Worm (Caenorhabditis elegans): Measurements from ENCODE around the gene tsp-18.
A peak's percentile ranks its signal among the peaks of the same experiment; 100 is the strongest.

Gene tsp-18

DNA sequence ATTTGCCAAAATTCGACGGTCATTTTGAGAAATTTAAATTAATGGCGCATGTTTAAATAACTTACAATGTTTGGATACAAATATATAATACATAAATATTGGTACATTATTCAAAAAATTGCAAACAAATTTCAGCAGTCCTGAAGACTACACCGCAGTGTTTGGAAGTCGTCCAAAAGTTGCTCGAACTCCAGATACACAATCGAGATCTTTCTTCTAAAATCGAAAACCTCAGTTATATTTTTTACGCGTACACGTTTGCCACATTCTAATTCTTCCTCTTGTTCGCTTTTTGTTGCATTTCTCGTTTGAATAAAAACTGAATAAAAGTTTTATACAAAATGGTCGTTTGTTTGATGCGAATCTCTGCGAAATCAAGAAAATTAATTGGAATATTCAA lies at the start of gene tsp-18:
Gene tsp-18 (plus strand): TSS at position 301 of the 400 bp plus-strand sequence.
- TF ChIP-seq flt-1 (GFP tag; IDR thresholded peaks at IDR 0.05) (no peak), ztf-23 (GFP tag; IDR thresholded peaks at IDR 0.05) (no peak), cog-1 (tag; optimal IDR thresholded peaks at IDR 0.05) (no peak), T22C8.4 (GFP tag; IDR thresholded peaks at IDR 0.05) (no peak), ztf-29 (GFP tag; IDR thresholded peaks at IDR 0.05) (no peak), klf-2 (GFP tag; conservative IDR thresholded peaks at IDR 0.05) (no peak), ref-1 (GFP tag; conservative IDR thresholded peaks at IDR 0.05) (no peak), med-1 (GFP tag; optimal IDR thresholded peaks at IDR 0.05; ENCODE audit: insufficient read depth) (no peak), tab-1 (GFP tag; IDR thresholded peaks at IDR 0.05) (no peak)

DNA sequence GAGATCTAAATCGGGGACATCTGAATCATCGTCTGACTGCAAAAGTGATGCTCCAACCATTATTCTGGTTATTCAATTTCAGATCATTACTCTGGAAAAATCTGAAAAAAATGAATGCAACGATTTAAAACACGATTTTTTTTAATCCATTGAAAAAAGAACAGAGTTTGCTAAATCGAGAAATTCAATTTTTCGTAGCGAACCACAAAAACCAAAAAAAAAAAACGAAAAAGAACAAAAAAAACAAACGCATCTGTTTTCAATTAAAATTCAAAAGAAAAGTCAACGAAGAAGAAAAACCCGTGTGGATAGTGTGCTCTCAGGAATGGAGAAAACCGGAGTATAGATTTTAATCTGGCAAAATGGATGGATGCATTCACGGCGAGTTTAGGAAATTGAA lies 46.0 kb upstream of the tsp-18 start, which contains the start of gene F55C12.4:
Gene F55C12.4 (minus strand): TSS at position 101 of the 400 bp plus-strand sequence.
- TF ChIP-seq med-1 (GFP tag; optimal IDR thresholded peaks at IDR 0.05; ENCODE audit: insufficient read depth) (no peak), ztf-29 (GFP tag; IDR thresholded peaks at IDR 0.05) (no peak), T22C8.4 (GFP tag; IDR thresholded peaks at IDR 0.05) (no peak), ref-1 (GFP tag; conservative IDR thresholded peaks at IDR 0.05) (no peak), ztf-23 (GFP tag; IDR thresholded peaks at IDR 0.05) (no peak)

DNA sequence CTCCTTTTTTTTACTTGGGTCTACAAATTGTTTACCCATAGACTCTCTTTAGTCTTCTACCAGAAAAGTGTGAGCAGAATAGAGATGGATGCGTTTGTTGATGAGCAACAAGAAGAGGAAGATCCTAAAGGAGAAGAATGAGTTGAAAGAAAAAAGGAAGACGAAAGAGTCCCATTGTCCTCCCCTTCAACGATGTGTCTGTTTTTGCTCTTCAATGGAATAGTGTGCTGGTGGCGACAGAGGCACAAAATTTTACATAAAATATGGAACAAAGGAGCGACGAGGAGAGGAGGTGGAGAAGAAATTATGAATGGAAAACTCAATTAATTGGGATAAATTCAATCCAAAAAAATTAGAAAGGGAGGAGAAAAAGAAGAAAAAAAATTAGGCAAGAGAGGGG lies 43.7 kb upstream of the tsp-18 start:
- no peak for TF ChIP-seq T22C8.4 (GFP tag; IDR thresholded peaks at IDR 0.05)
- TF ChIP-seq klf-2 (GFP tag; conservative IDR thresholded peaks at IDR 0.05): no peak
- no peak for TF ChIP-seq ztf-23 (GFP tag; IDR thresholded peaks at IDR 0.05)
- no peak for TF ChIP-seq med-1 (GFP tag; optimal IDR thresholded peaks at IDR 0.05; ENCODE audit: insufficient read depth)
- no peak for TF ChIP-seq flt-1 (GFP tag; IDR thresholded peaks at IDR 0.05)
- TF ChIP-seq tab-1 (GFP tag; IDR thresholded peaks at IDR 0.05): no peak
- no peak for TF ChIP-seq ref-1 (GFP tag; conservative IDR thresholded peaks at IDR 0.05)
- no peak for TF ChIP-seq ztf-29 (GFP tag; IDR thresholded peaks at IDR 0.05)
- no peak for TF ChIP-seq cog-1 (tag; optimal IDR thresholded peaks at IDR 0.05)

DNA sequence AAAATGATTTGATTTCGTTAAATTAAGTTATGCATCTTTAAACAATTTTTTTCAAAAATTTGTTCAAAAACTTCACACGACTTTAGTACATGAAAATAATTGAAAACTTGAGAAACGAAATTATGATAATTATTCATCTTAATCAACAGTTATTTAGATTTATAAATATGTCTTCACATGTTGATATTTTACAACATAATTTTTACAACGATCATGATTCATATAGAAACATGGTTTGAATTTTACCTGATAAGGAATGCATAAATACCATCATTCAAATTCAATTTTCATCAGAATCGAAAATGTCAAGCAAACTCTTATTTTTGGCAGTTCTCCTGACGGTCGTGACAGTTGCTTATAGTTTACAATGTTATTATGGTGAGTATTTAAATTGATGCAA lies 40.5 kb upstream of the tsp-18 start, which contains the start of gene tag-234:
Gene tag-234 (plus strand): TSS at position 301 of the 400 bp plus-strand sequence.
- TF ChIP-seq T22C8.4 (GFP tag; IDR thresholded peaks at IDR 0.05): no peak
- TF ChIP-seq tab-1 (GFP tag; IDR thresholded peaks at IDR 0.05): no peak
- TF ChIP-seq klf-2 (GFP tag; conservative IDR thresholded peaks at IDR 0.05): no peak
- TF ChIP-seq cog-1 (tag; optimal IDR thresholded peaks at IDR 0.05): no peak
- TF ChIP-seq ref-1 (GFP tag; conservative IDR thresholded peaks at IDR 0.05): no peak
- no peak for TF ChIP-seq ztf-29 (GFP tag; IDR thresholded peaks at IDR 0.05)

DNA sequence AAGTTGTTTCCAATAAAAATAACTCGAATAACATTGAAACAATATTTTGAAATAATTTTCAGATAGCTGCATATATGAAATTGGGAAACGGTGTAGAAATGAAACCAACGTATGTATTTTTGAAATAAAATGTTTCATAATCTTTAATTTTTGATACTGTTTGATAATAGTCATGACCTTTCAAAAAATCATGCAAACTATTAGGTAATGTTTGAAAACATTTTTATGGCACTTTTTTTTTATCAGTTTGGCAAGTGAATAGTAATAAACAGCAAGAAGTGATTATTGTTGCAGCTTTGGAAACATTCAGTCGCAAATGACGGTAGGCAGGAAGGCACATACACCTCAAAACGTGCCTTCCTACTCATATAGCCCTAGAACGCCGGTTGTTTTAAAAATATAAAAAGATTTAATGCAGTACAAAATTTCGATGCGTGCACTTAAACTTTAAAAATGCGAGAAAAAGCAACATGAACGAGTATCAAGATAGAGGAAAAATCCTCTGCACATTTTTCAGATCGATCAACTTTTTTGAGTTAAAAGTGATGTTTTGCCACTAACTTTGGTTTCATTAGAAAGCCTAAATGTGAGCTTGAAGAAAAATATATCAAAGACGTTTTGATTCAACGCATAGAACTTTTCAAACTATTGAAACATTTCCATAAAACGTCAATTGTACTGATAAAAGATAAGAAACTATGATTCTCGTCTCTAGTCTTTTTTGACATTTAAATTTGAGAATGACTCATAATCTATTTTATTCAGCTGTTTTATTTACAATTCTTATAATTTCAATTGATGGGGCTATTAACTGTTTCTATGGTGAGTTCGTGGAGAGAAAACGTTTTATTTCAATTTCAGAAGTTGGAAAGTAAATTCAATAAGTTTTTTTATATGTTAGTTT lies 38.7 kb upstream of the tsp-18 start, which contains the start of gene F55C12.19:
Gene F55C12.19 (plus strand): TSS at position 735 of the 904 bp plus-strand sequence.
- TF ChIP-seq ztf-29 (GFP tag; IDR thresholded peaks at IDR 0.05) (no peak), ztf-23 (GFP tag; IDR thresholded peaks at IDR 0.05) (no peak), tab-1 (GFP tag; IDR thresholded peaks at IDR 0.05) (no peak), cog-1 (tag; optimal IDR thresholded peaks at IDR 0.05) (no peak), flt-1 (GFP tag; IDR thresholded peaks at IDR 0.05) (no peak), klf-2 (GFP tag; conservative IDR thresholded peaks at IDR 0.05) (no peak), ref-1 (GFP tag; conservative IDR thresholded peaks at IDR 0.05) (no peak), T22C8.4 (GFP tag; IDR thresholded peaks at IDR 0.05) (no peak), med-1 (GFP tag; optimal IDR thresholded peaks at IDR 0.05; ENCODE audit: insufficient read depth) (no peak)

DNA sequence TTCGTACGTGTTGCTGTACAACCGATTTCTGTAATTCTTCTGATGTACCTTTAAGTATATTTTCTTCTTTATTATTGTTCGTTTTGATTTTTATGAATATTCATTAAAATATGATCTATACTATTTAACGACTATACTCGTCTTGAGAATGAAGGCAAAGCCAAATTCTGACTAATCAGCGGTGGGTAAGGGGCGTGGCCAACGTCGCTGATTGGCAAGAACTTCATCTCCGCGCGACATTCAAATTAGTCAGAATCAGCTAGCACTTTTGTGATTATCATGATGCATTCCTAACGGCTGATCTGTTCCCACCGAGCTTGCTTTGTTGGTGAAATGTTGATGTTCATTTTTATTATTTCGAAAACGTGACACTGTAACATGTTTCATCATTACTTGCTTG lies 37.4 kb upstream of the tsp-18 start:
- TF ChIP-seq ztf-29 (GFP tag; IDR thresholded peaks at IDR 0.05) (no peak), med-1 (GFP tag; optimal IDR thresholded peaks at IDR 0.05; ENCODE audit: insufficient read depth) (no peak), cog-1 (tag; optimal IDR thresholded peaks at IDR 0.05) (no peak), tab-1 (GFP tag; IDR thresholded peaks at IDR 0.05) (no peak), T22C8.4 (GFP tag; IDR thresholded peaks at IDR 0.05) (no peak), flt-1 (GFP tag; IDR thresholded peaks at IDR 0.05) (no peak), klf-2 (GFP tag; conservative IDR thresholded peaks at IDR 0.05) (no peak), ztf-23 (GFP tag; IDR thresholded peaks at IDR 0.05) (no peak), ref-1 (GFP tag; conservative IDR thresholded peaks at IDR 0.05) (no peak)

DNA sequence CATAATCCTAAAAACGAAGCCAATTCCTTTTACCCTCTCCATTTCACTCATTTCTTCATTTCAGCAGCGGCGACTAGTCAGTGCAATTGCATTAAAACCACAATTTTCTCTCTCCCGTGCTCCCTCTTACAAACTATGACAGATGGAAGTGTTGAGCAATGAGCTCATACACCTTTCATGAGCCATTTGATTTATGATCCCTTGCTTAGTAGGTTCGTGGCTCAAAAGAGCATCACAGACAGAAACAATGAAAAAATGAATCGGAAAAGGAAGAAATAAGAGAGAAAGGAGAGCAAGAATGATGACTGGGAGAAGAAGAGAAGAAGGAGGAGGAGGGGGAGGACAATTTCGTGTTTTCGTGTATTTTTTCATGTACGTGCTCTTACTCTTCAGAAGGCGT lies 32.8 kb upstream of the tsp-18 start:
- TF ChIP-seq ztf-23 (GFP tag; IDR thresholded peaks at IDR 0.05) (no peak), klf-2 (GFP tag; conservative IDR thresholded peaks at IDR 0.05) (no peak), ref-1 (GFP tag; conservative IDR thresholded peaks at IDR 0.05) (no peak), ztf-29 (GFP tag; IDR thresholded peaks at IDR 0.05) (no peak), tab-1 (GFP tag; IDR thresholded peaks at IDR 0.05) (no peak), T22C8.4 (GFP tag; IDR thresholded peaks at IDR 0.05) (no peak), med-1 (GFP tag; optimal IDR thresholded peaks at IDR 0.05; ENCODE audit: insufficient read depth) (no peak), flt-1 (GFP tag; IDR thresholded peaks at IDR 0.05) (no peak), cog-1 (tag; optimal IDR thresholded peaks at IDR 0.05) (no peak)

DNA sequence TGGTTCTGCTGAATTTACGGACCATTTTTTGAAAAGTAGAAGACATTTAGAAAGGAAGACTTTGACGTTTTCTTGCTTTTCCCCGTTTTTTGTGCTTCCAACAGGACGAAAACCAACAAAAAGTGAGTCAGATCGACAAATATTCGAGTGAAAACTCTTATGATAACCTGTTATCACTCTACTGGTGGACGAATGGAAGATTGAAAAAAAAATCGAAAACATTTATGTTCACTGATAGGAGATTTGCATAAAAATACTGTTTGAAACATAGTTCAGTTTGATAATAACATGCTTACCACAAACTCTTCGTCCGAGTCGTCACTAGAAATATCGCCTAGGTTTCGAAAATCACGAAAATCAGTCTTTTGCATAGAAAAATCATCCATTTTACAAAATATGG lies 31.9 kb upstream of the tsp-18 start:
- TF ChIP-seq ztf-29 (GFP tag; IDR thresholded peaks at IDR 0.05) (no peak), klf-2 (GFP tag; conservative IDR thresholded peaks at IDR 0.05) (no peak), flt-1 (GFP tag; IDR thresholded peaks at IDR 0.05) (no peak), tab-1 (GFP tag; IDR thresholded peaks at IDR 0.05) (no peak), cog-1 (tag; optimal IDR thresholded peaks at IDR 0.05) (no peak), T22C8.4 (GFP tag; IDR thresholded peaks at IDR 0.05) (no peak), ztf-23 (GFP tag; IDR thresholded peaks at IDR 0.05) (no peak), ref-1 (GFP tag; conservative IDR thresholded peaks at IDR 0.05) (no peak), med-1 (GFP tag; optimal IDR thresholded peaks at IDR 0.05; ENCODE audit: insufficient read depth) (no peak)

DNA sequence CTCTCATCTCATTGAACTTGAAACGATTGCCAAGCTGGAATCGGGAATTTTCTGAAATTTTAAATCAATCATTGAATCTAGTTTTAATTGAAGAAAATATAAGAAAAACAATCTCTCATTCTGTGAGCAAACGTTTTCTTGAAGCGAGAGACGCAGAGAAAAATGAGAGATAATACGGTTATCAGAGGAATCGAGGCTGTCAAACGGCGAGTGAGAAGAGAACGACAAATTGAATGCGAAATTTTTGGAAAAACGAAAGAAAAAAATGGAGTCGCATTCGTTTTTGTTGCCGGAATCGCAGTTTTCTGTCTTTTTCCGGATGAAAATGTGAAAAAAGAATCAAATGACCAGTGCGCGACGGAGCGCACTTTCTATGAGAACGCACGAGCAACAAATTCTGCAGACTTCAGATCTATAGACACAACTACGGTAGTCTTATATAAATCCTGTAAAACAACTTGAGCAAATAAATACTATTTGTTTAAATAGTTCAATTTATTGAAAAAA lies 30.7 kb upstream of the tsp-18 start, which contains the start of gene tex-2:
Gene tex-2 (minus strand): TSS at position 51 of the 507 bp plus-strand sequence.
- TF ChIP-seq ztf-23 (GFP tag; IDR thresholded peaks at IDR 0.05) (0 out of 2 replicates have a peak, but pooled peaks have one; percentile 39), ztf-29 (GFP tag; IDR thresholded peaks at IDR 0.05) (no peak), T22C8.4 (GFP tag; IDR thresholded peaks at IDR 0.05) (no peak)
